Worm (Caenorhabditis elegans): ENCODE measurements around the gene E02C12.8.
A peak's percentile ranks its signal among the peaks of the same experiment; 100 is the strongest.

Gene E02C12.8

ce11 chrV:9340318-9340717, 33.1 kb downstream of the E02C12.8 start (continued):
- TF ChIP-seq Y79H2A.3 (GFP tag; conservative IDR thresholded peaks at IDR 0.05) (peak; percentile 92), nfyb-1 (GFP tag; IDR thresholded peaks at IDR 0.05) (peak; percentile 86), K11D2.4 (GFP tag; IDR thresholded peaks at IDR 0.05) (peak; percentile 87), ceh-58 (GFP tag; IDR thresholded peaks at IDR 0.05) (0 out of 2 replicates have a peak, but pooled peaks have one; percentile 86), T26A5.8 (tag; optimal IDR thresholded peaks at IDR 0.05) (no peak), xnd-1 (tag; optimal IDR thresholded peaks at IDR 0.05) (no peak), mes-4 (tag; optimal IDR thresholded peaks at IDR 0.05) (no peak), C06A6.2 (GFP tag; conservative IDR thresholded peaks at IDR 0.05) (peak; percentile 80), F52B5.7 (tag; optimal IDR thresholded peaks at IDR 0.05) (no peak), ekl-4 (GFP tag; IDR thresholded peaks at IDR 0.05) (peak; percentile 75), ets-4 (GFP tag; optimal IDR thresholded peaks at IDR 0.05) (no peak), cebp-1 (GFP tag; IDR thresholded peaks at IDR 0.05) (peak; percentile 70), cebp-1 (tag; optimal IDR thresholded peaks at IDR 0.05) (peak; percentile 62), atf-7 (tag; optimal IDR thresholded peaks at IDR 0.05) (peak; percentile 16), lsy-27 (tag; optimal IDR thresholded peaks at IDR 0.05; ENCODE audit: borderline replicate concordance, insufficient read depth) (no peak), ztf-26 (tag; optimal IDR thresholded peaks at IDR 0.05) (no peak), madf-8 (GFP tag; conservative IDR thresholded peaks at IDR 0.05) (no peak), lag-1 (GFP tag; IDR thresholded peaks at IDR 0.05) (no peak), rcor-1 (GFP tag; IDR thresholded peaks at IDR 0.05) (no peak; the same call in 1 of the 2 replicates), B0019.2 (GFP tag; conservative IDR thresholded peaks at IDR 0.05) (peak; percentile 32; the same call in 1 of the 2 replicates), ama-1 (optimal IDR thresholded peaks at IDR 0.05) (no peak), ama-1 (GFP tag; optimal IDR thresholded peaks at IDR 0.05) (no peak), madf-10 (tag; optimal IDR thresholded peaks at IDR 0.05) (no peak), sdz-38 (tag; optimal IDR thresholded peaks at IDR 0.05) (no peak), nfya-2 (GFP tag; IDR thresholded peaks at IDR 0.05) (peak; percentile 81), ceh-40 (GFP tag; IDR thresholded peaks at IDR 0.05) (peak; percentile 75), bed-2 (GFP tag; IDR thresholded peaks at IDR 0.05) (no peak), Y53G8AR.9 (GFP tag; conservative IDR thresholded peaks at IDR 0.05) (peak; percentile 96), unc-130 (GFP tag; optimal IDR thresholded peaks at IDR 0.05) (no peak), madf-3 (GFP tag; IDR thresholded peaks at IDR 0.05) (peak; percentile 80), Y56A3A.18 (GFP tag; IDR thresholded peaks at IDR 0.05) (peak; percentile 94), rpc-1 (optimal IDR thresholded peaks at IDR 0.05) (no peak), rpc-1 (tag; optimal IDR thresholded peaks at IDR 0.05) (no peak)

ce11 chrV:9339292-9339691, 34.1 kb downstream of the E02C12.8 start:
- TF ChIP-seq sea-2 (GFP tag; IDR thresholded peaks at IDR 0.05) (0 out of 2 replicates have a peak, but pooled peaks have one; percentile 64), hsf-1 (GFP tag; IDR thresholded peaks at IDR 0.05) (peak; percentile 54; the same call in 1 of the 2 replicates), Y56A3A.18 (GFP tag; IDR thresholded peaks at IDR 0.05) (peak; percentile 42; the same call in 1 of the 2 replicates), mcd-1 (GFP tag; IDR thresholded peaks at IDR 0.05) (0 out of 2 replicates have a peak, but pooled peaks have one; percentile 8), pbrm-1 (GFP tag; IDR thresholded peaks at IDR 0.05) (0 out of 2 replicates have a peak, but pooled peaks have one; percentile 46), F37B4.10 (GFP tag; IDR thresholded peaks at IDR 0.05) (peak; percentile 89; the same call in 1 of the 2 replicates), rcor-1 (GFP tag; IDR thresholded peaks at IDR 0.05) (peak; percentile 31; the same call in 1 of the 2 replicates), Y79H2A.3 (GFP tag; conservative IDR thresholded peaks at IDR 0.05) (0 out of 2 replicates have a peak, but pooled peaks have one; percentile 36), hmg-1.2 (GFP tag; IDR thresholded peaks at IDR 0.05) (peak; percentile 23; the same call in 1 of the 2 replicates), egl-44 (GFP tag; IDR thresholded peaks at IDR 0.05) (peak; percentile 24; the same call in 1 of the 2 replicates)

All from whole organism, young adult.